Worm (Caenorhabditis elegans): ENCODE measurements around the gene F42A10.7.

ce11 chrIII:6164253-6164971 is 14.1 kb downstream of the F42A10.7 start, which contains the start of gene F42A10.9:
- TF ChIP-seq F37B4.10 (GFP tag; IDR thresholded peaks at IDR 0.05) (no peak), unc-62 (GFP tag; optimal IDR thresholded peaks at IDR 0.05) (no peak), egl-44 (GFP tag; IDR thresholded peaks at IDR 0.05) (no peak), F22D6.2 (tag; optimal IDR thresholded peaks at IDR 0.05) (no peak), ZK185.1 (tag; optimal IDR thresholded peaks at IDR 0.05; ENCODE audit: poor library complexity, severe bottlenecking) (peak; percentile 16), Y56A3A.18 (GFP tag; IDR thresholded peaks at IDR 0.05) (no peak), snpc-1.3 (tag; optimal IDR thresholded peaks at IDR 0.05; ENCODE audit: insufficient read depth) (no peak), ceh-40 (GFP tag; IDR thresholded peaks at IDR 0.05) (no peak), him-1 (tag; optimal IDR thresholded peaks at IDR 0.05) (peak; percentile 5), K11D2.4 (GFP tag; IDR thresholded peaks at IDR 0.05) (no peak), hrde-1 (tag; optimal IDR thresholded peaks at IDR 0.05; ENCODE audit: borderline replicate concordance) (no peak), snpc-4 (GFP tag; optimal IDR thresholded peaks at IDR 0.05) (no peak), snpc-4 (tag; optimal IDR thresholded peaks at IDR 0.05) (peak in 1 of 4 experiments; percentile 36), tbx-9 (tag; optimal IDR thresholded peaks at IDR 0.05; ENCODE audit: borderline replicate concordance) (no peak)

All from whole organism, young adult.